Fruit fly (Drosophila melanogaster): ENCODE results near the gene TwdlS.

DNA sequence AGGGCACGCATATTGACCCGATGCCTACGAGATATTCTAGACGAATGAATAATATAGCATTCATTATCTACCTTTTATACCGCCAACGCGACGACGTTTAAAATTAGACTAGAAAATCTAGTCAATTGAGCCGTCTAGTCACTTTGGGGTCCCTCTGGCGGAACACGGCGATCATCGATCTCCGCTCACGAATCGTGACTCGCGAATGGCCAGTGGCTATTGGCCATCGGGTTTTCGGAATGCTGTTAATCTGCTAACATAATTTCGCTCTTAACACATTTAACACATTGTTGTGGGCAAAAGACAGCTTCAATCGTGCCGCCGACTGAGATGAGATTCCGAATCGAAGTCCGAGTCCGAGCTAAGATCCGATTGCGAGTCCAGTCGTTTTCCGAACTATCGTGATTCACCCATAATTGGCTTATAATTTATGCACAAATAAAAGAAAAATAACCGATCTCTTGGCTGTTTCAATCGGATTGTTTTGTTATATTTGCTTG is 15.1 kb upstream of the TwdlS start, which contains the start of gene TwdlP:
- TF ChIP-seq CG14655 (GFP tag; optimal IDR thresholded peaks at IDR 0.05) (no peak), CG10348 (GFP tag; IDR thresholded peaks at IDR 0.05) (no peak), CG15710 (tag; optimal IDR thresholded peaks at IDR 0.05) (no peak), EcR (GFP tag; optimal IDR thresholded peaks at IDR 0.05) (no peak), fd96Ca (GFP tag; IDR thresholded peaks at IDR 0.05) (no peak), D1 (tag; optimal IDR thresholded peaks at IDR 0.05) (no peak), CG32121 (GFP tag; IDR thresholded peaks at IDR 0.05) (no peak), Pif1A (GFP tag; optimal IDR thresholded peaks at IDR 0.05) (no peak), CG34367 (tag; optimal IDR thresholded peaks at IDR 0.05) (no peak), rn (GFP tag; IDR thresholded peaks at IDR 0.05) (no peak), CG9948 (tag; optimal IDR thresholded peaks at IDR 0.05) (no peak)
